Fruit fly (Drosophila melanogaster) Kc167 (cell line): ENCODE measurements around the gene smo.

ENCODE experiments used
- Sin3A ChIP-seq: fragments of >200 bp; optimal IDR thresholded peaks from 2 replicates; lab custom pipeline; 2018; ENCODE audit warnings: missing external identifiers
- ttk ChIP-seq: sonication (Bioruptor generic); optimal IDR thresholded peaks from 2 replicates; lab custom pipeline; 2017; ENCODE audit warnings: missing external identifiers

DNA sequence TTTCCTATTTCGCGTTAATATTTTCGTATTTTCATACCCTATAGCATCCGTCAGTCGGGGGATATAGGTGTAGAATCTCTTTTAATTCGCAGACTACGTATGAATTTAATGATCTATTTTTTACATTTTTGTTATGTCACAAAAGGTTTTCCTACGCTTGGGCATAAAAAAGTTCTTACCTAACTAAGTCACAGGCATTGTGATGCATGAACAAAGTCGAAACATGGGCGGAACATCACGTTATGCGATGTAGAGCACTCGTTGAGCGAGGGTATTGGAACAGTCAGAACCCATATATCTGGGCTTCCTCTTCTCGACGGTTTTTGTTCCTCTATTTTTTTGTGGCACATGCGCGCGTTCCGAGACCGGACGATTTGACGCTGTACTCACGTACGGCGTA is 31.8 kb downstream of the smo start:
- TF ChIP-seq Sin3A (no peak), ttk (lab: Kevin White, UChicago) (no peak)
